Fruit fly (Drosophila melanogaster) whole organism, adult: ENCODE data around the gene CG34303.

Source experiments
- CG14711 ChIP-seq: fragments of 200-800 bp; sonication (Bioruptor generic); optimal IDR thresholded peaks from 2 replicates; lab custom pipeline; 2018; ENCODE audit warnings: missing biosample characterization, mild to moderate bottlenecking, missing genetic modification characterization, moderate library complexity
- bab1 ChIP-seq: fragments of 200-800 bp; sonication (Bioruptor generic); optimal IDR thresholded peaks from 3 replicates; lab custom pipeline; 2019; ENCODE audit warnings: missing biosample characterization, mild to moderate bottlenecking, missing genetic modification characterization, moderate library complexity
- pad ChIP-seq: fragments of 200-800 bp; sonication (Bioruptor generic); optimal IDR thresholded peaks from 3 replicates; lab custom pipeline; 2017; ENCODE audit warnings: missing biosample characterization, missing genetic modification characterization, mild to moderate bottlenecking, moderate library complexity, missing genetic modification reagents

dm6 chr3R:10149667-10150398 is 1.8 kb downstream of the CG34303 start:
- no peak for TF ChIP-seq pad (GFP tag; lab: Kevin White, UChicago)
- no peak for TF ChIP-seq CG14711 (tag; lab: Kevin White, UChicago)
- no peak for TF ChIP-seq bab1 (GFP tag; lab: Kevin White, UChicago)
